Fruit fly (Drosophila melanogaster) whole organism, embryonic: Measurements from ENCODE around the gene peb.
A peak's percentile ranks its signal among the peaks of the same experiment; 100 is the strongest.

Experiments used
- Abd-B ChIP-seq: fragments of 200-800 bp; sonication (Bioruptor generic); optimal IDR thresholded peaks from 2 replicates; lab custom pipeline; 2018; ENCODE audit warnings: missing biosample characterization, mild to moderate bottlenecking, missing genetic modification characterization, moderate library complexity
- Aef1 ChIP-seq: fragments of 200-800 bp; sonication (Bioruptor generic); IDR thresholded peaks from 3 replicates; pipeline ENCODE4 v1.3.6; 2022; ENCODE audit warnings: missing biosample characterization, missing genetic modification characterization
- Antp ChIP-seq: fragments of 200-800 bp; sonication (Bioruptor generic); optimal IDR thresholded peaks from 3 replicates; lab custom pipeline; 2016; ENCODE audit warnings: missing biosample characterization, missing genetic modification characterization
- Atf-2 ChIP-seq: fragments of 200-800 bp; sonication (Bioruptor generic); optimal IDR thresholded peaks from 2 replicates; lab custom pipeline; 2016; ENCODE audit warnings: missing biosample characterization, missing genetic modification characterization
- Atf6 ChIP-seq: fragments of 200-800 bp; sonication (Bioruptor generic); IDR thresholded peaks from 2 replicates; pipeline ENCODE4 v1.3.6; 2022; ENCODE audit warnings: missing biosample characterization, missing genetic modification characterization
- CG10209 ChIP-seq: fragments of 200-800 bp; sonication (Bioruptor generic); optimal IDR thresholded peaks from 3 replicates; lab custom pipeline; 2017; ENCODE audit warnings: missing biosample characterization, mild to moderate bottlenecking, missing genetic modification characterization, missing genetic modification reagents
- CG10654 ChIP-seq: fragments of 200-800 bp; sonication (Bioruptor generic); optimal IDR thresholded peaks from 2 replicates; lab custom pipeline; 2016; ENCODE audit warnings: missing biosample characterization, missing genetic modification characterization
- CG10959 ChIP-seq: fragments of 200-800 bp; sonication (Bioruptor generic); IDR thresholded peaks from 2 replicates; pipeline ENCODE4 v1.3.6; 2022; ENCODE audit warnings: missing biosample characterization, missing genetic modification characterization
- CG11085 ChIP-seq: fragments of 200-800 bp; sonication (Bioruptor generic); IDR thresholded peaks from 2 replicates; pipeline ENCODE4 v1.3.6; 2022; ENCODE audit warnings: missing biosample characterization, missing genetic modification characterization
- CG11398 ChIP-seq: fragments of 200-800 bp; sonication (Bioruptor generic); optimal IDR thresholded peaks from 2 replicates; lab custom pipeline; 2016; ENCODE audit warnings: missing biosample characterization, missing genetic modification characterization
- CG12071 ChIP-seq: fragments of 200-800 bp; sonication (Bioruptor generic); optimal IDR thresholded peaks from 3 replicates; lab custom pipeline; 2018; ENCODE audit warnings: missing biosample characterization, mild to moderate bottlenecking, missing genetic modification characterization
- CG15601 ChIP-seq: fragments of 200-800 bp; sonication (Bioruptor generic); optimal IDR thresholded peaks from 3 replicates; lab custom pipeline; 2019; ENCODE audit warnings: missing biosample characterization, mild to moderate bottlenecking, missing genetic modification characterization, moderate library complexity
- CG16863 ChIP-seq: fragments of 200-800 bp; sonication (Bioruptor generic); optimal IDR thresholded peaks from 3 replicates; lab custom pipeline; 2016; ENCODE audit warnings: missing biosample characterization, missing genetic modification characterization
- CG2120 ChIP-seq: fragments of 200-800 bp; sonication (Bioruptor generic); optimal IDR thresholded peaks from 3 replicates; lab custom pipeline; 2016; ENCODE audit warnings: missing biosample characterization, missing genetic modification characterization
- CG3726 ChIP-seq: fragments of 200-800 bp; sonication (Bioruptor generic); IDR thresholded peaks from 3 replicates; pipeline ENCODE4, ENCODE4 v1.3.6; 2022; ENCODE audit warnings: missing biosample characterization, missing genetic modification characterization
- CG4820 ChIP-seq: fragments of 200-800 bp; sonication (Bioruptor generic); optimal IDR thresholded peaks from 3 replicates; lab custom pipeline; 2016; ENCODE audit warnings: missing biosample characterization, missing genetic modification characterization
- CG8388 ChIP-seq: fragments of 200-800 bp; sonication (Bioruptor generic); optimal IDR thresholded peaks from 2 replicates; lab custom pipeline; 2019; ENCODE audit warnings: missing biosample characterization, mild to moderate bottlenecking, missing genetic modification characterization, moderate library complexity
- CG9215 ChIP-seq: fragments of 200-800 bp; sonication (Bioruptor generic); IDR thresholded peaks from 2 replicates; pipeline ENCODE4 v1.3.6; 2022; ENCODE audit warnings: missing biosample characterization, missing genetic modification characterization
- CG9932 ChIP-seq: fragments of 200-800 bp; sonication (Bioruptor generic); IDR thresholded peaks from 2 replicates; pipeline ENCODE4 v1.3.6; 2022; ENCODE audit warnings: missing biosample characterization, missing genetic modification characterization
- CHES-1-like ChIP-seq: fragments of 200-800 bp; sonication (Bioruptor generic); optimal IDR thresholded peaks from 2 replicates; lab custom pipeline; 2016; ENCODE audit warnings: missing biosample characterization, missing genetic modification characterization
- Chrac-16 ChIP-seq: fragments of 200-800 bp; sonication (Bioruptor generic); optimal IDR thresholded peaks from 3 replicates; lab custom pipeline; 2016; ENCODE audit warnings: missing biosample characterization, missing genetic modification characterization
- Dfd ChIP-seq, 2 experiments: fragments of >200 bp; optimal IDR thresholded peaks; 2 replicates each; lab custom pipeline; 2017; ENCODE audit warnings: missing biosample characterization in 2 of 2, missing genetic modification characterization in 2 of 2
- ERR ChIP-seq: fragments of 200-800 bp; sonication (Bioruptor generic); optimal IDR thresholded peaks from 2 replicates; lab custom pipeline; 2016; ENCODE audit warnings: missing biosample characterization, missing genetic modification characterization
- HHEX ChIP-seq: fragments of 200-800 bp; sonication (Bioruptor generic); optimal IDR thresholded peaks from 3 replicates; lab custom pipeline; 2017; ENCODE audit warnings: missing biosample characterization, mild to moderate bottlenecking, missing genetic modification characterization, missing genetic modification reagents
- Hr51 ChIP-seq, 2 experiments: fragments of 200-800 bp; sonication (Bioruptor generic); optimal IDR thresholded peaks; 2 replicates in 1 of 2; 3 replicates in 1 of 2; lab custom pipeline; 2016 to 2018; ENCODE audit warnings: missing biosample characterization in 2 of 2, missing genetic modification characterization in 2 of 2, mild to moderate bottlenecking in 1 of 2, moderate library complexity in 1 of 2
- Lhr ChIP-seq: fragments of 200-800 bp; sonication (Bioruptor generic); optimal IDR thresholded peaks from 3 replicates; lab custom pipeline; 2017; ENCODE audit warnings: mild to moderate bottlenecking, missing biosample characterization, missing genetic modification reagents, missing genetic modification characterization
- Max ChIP-seq: fragments of 200-800 bp; sonication (Bioruptor generic); optimal IDR thresholded peaks from 2 replicates; lab custom pipeline; 2016; ENCODE audit warnings: missing biosample characterization, mild to moderate bottlenecking, missing genetic modification characterization
- Ravus ChIP-seq: fragments of 200-800 bp; sonication (Bioruptor generic); IDR thresholded peaks from 2 replicates; pipeline ENCODE4 v1.3.6; 2022; ENCODE audit warnings: missing biosample characterization, missing genetic modification characterization
- Xrp1 ChIP-seq: fragments of 200-800 bp; sonication (Bioruptor generic); IDR thresholded peaks from 2 replicates; pipeline ENCODE4 v1.3.6; 2022; ENCODE audit warnings: missing biosample characterization, missing genetic modification characterization
- YL-1 ChIP-seq: fragments of 200-800 bp; sonication (Bioruptor generic); optimal IDR thresholded peaks from 3 replicates; lab custom pipeline; 2017; ENCODE audit warnings: missing biosample characterization, mild to moderate bottlenecking, missing genetic modification characterization
- az2 ChIP-seq: fragments of 200-800 bp; sonication (Bioruptor generic); optimal IDR thresholded peaks from 3 replicates; lab custom pipeline; 2016; ENCODE audit warnings: missing biosample characterization, missing genetic modification characterization
- cato ChIP-seq: fragments of 200-800 bp; sonication (Bioruptor generic); optimal IDR thresholded peaks from 2 replicates; lab custom pipeline; 2016; ENCODE audit warnings: missing biosample characterization, missing genetic modification characterization, borderline replicate concordance
- dysf ChIP-seq: fragments of 200-800 bp; sonication (Bioruptor generic); IDR thresholded peaks from 3 replicates; pipeline ENCODE4 v1.3.6; 2022; ENCODE audit warnings: missing biosample characterization, missing genetic modification characterization
- gsb-n ChIP-seq: fragments of 200-800 bp; sonication (Bioruptor generic); optimal IDR thresholded peaks from 3 replicates; lab custom pipeline; 2018; ENCODE audit warnings: missing biosample characterization, mild to moderate bottlenecking, missing genetic modification characterization
- mld ChIP-seq: fragments of 200-800 bp; sonication (Bioruptor generic); IDR thresholded peaks from 3 replicates; pipeline ENCODE4 v1.3.6; 2022; ENCODE audit warnings: missing biosample characterization, missing genetic modification characterization; ENCODE audit not compliant: partially characterized antibody
- nom ChIP-seq: fragments of 200-800 bp; sonication (Bioruptor generic); optimal IDR thresholded peaks from 2 replicates; lab custom pipeline; 2017; ENCODE audit warnings: missing biosample characterization, missing genetic modification characterization, mild to moderate bottlenecking, moderate library complexity, missing genetic modification reagents
- sc ChIP-seq, 3 experiments: fragments of >200 bp in 2 of 3; fragments of 200-800 bp in 1 of 3; sonication (Bioruptor generic) in 1 of 3; optimal IDR thresholded peaks; 2 replicates in 2 of 3; 3 replicates in 1 of 3; lab custom pipeline; 2017; ENCODE audit warnings: mild to moderate bottlenecking in 1 of 3, missing biosample characterization in 1 of 3, missing genetic modification characterization in 1 of 3, missing genetic modification reagents in 1 of 3
- sqz ChIP-seq: fragments of 200-800 bp; sonication (Bioruptor generic); optimal IDR thresholded peaks from 3 replicates; lab custom pipeline; 2018; ENCODE audit warnings: missing biosample characterization, mild to moderate bottlenecking, missing genetic modification characterization
- tna ChIP-seq: fragments of 200-800 bp; sonication (Bioruptor generic); IDR thresholded peaks from 2 replicates; pipeline ENCODE4 v1.3.6; 2022; ENCODE audit warnings: missing biosample characterization, missing genetic modification characterization; ENCODE audit not compliant: partially characterized antibody
- unc-4 ChIP-seq: fragments of 200-800 bp; sonication (Bioruptor generic); IDR thresholded peaks from 2 replicates; pipeline ENCODE4 v1.3.6; 2022; ENCODE audit warnings: missing biosample characterization, missing genetic modification characterization; ENCODE audit not compliant: partially characterized antibody
- unpg ChIP-seq: fragments of 200-800 bp; sonication (Bioruptor generic); optimal IDR thresholded peaks from 3 replicates; lab custom pipeline; 2018; ENCODE audit warnings: missing biosample characterization, mild to moderate bottlenecking, missing genetic modification characterization, moderate library complexity
- wek ChIP-seq: fragments of 200-800 bp; sonication (Bioruptor generic); optimal IDR thresholded peaks from 3 replicates; lab custom pipeline; 2018; ENCODE audit warnings: missing biosample characterization, mild to moderate bottlenecking, missing genetic modification characterization, moderate library complexity

Gene peb

DNA sequence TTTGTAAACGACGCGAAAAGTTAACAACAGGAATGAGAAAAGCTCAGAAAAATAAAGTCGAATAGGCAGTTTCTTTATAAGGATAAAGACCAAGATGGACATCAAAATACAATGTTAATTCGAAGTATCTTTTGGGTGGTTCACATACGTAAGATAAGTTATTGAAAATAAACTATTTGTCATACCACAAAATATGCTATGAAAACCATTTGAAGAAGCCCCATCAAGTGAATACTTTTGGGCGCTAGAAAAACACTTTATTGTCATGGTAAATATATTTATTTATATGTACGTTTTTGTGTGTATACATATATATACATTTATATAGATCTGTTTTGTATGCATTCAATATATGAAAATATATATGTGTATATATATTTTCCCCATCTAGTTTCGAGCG is 40.5 kb downstream of the peb start:
- TF ChIP-seq Dfd (GFP tag; optimal IDR thresholded peaks at IDR 0.05; lab: Kevin White, UChicago), result no peak
- no peak for TF ChIP-seq YL-1 (GFP tag; lab: Kevin White, UChicago)
- TF ChIP-seq az2, result no peak
- no peak for TF ChIP-seq Hr51 (GFP tag; optimal IDR thresholded peaks at IDR 0.05; lab: Kevin White, UChicago)
- TF ChIP-seq Xrp1, result no peak
- no peak for TF ChIP-seq wek
- TF ChIP-seq unc-4 (GFP tag; lab: Robert Waterston, UW), result no peak
- TF ChIP-seq unpg (GFP tag; lab: Kevin White, UChicago), result no peak
- no peak for TF ChIP-seq Atf-2 (GFP tag; lab: Kevin White, UChicago)
- TF ChIP-seq Antp (GFP tag; lab: Kevin White, UChicago), result no peak
- TF ChIP-seq Ravus, result no peak
- no peak for TF ChIP-seq CG10209
- TF ChIP-seq gsb-n (tag; lab: Kevin White, UChicago), result no peak
- no peak for TF ChIP-seq Atf6 (GFP tag; lab: Robert Waterston, UW)

- no peak for TF ChIP-seq CG9932 (GFP tag; lab: Robert Waterston, UW)
- TF ChIP-seq HHEX, result no peak
- no peak for TF ChIP-seq ERR (GFP tag; lab: Kevin White, UChicago)
- no peak for TF ChIP-seq CG4820 (GFP tag; lab: Kevin White, UChicago)
- TF ChIP-seq Chrac-16 (GFP tag; lab: Kevin White, UChicago), result no peak
- no peak for TF ChIP-seq sc (optimal IDR thresholded peaks at IDR 0.05; lab: Kevin White, UChicago)
- TF ChIP-seq sc (GFP tag; optimal IDR thresholded peaks at IDR 0.05; lab: Kevin White, UChicago), result no peak
- no peak for TF ChIP-seq YL-1 (GFP tag; lab: Kevin White, UChicago)
- TF ChIP-seq Max, result no peak
- TF ChIP-seq dysf (GFP tag; lab: Robert Waterston, UW), result no peak
- no peak for TF ChIP-seq CG8388 (GFP tag; lab: Kevin White, UChicago)
- no peak for TF ChIP-seq Lhr (GFP tag; lab: Kevin White, UChicago)
- TF ChIP-seq CG11085 (GFP tag; lab: Robert Waterston, UW), result no peak
- no peak for TF ChIP-seq CG3726
- TF ChIP-seq CG15601 (tag; lab: Kevin White, UChicago), result no peak
- TF ChIP-seq CG10959 (GFP tag; lab: Robert Waterston, UW), result no peak
- TF ChIP-seq CG16863, result no peak
- no peak for TF ChIP-seq CG2120 (GFP tag; lab: Kevin White, UChicago)
- TF ChIP-seq Aef1, result no peak
- TF ChIP-seq CHES-1-like, result no peak
- TF ChIP-seq, all 482 proteins: peak for 0
Measured at dm6 chrX:4660642-4661252, 43.4 kb downstream of the peb start.

DNA sequence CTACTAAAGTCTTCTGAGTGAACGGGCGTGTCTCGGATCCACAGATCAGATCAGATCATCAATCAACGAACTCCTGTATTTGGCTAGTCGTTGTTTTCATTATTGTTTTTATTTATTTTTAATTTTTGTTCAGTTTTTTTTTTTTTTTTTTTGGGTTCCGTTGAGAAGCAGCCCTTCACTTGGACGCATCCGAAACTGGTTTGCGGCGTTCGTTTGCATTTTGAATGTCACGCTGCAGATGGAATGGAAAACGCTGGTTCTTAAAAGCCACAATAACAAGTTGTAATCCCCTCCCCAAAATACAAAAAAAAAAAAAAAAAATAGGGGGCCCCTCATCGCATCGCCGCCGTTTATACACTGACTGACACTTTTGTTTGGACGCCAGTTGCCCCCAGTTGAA is 46.7 kb downstream of the peb start:
- no peak for TF ChIP-seq mld
- no peak for TF ChIP-seq CG12071 (GFP tag; lab: Kevin White, UChicago)
- TF ChIP-seq nom (GFP tag; lab: Kevin White, UChicago), result peak; percentile 69
- TF ChIP-seq sqz (GFP tag; lab: Kevin White, UChicago), result peak; percentile 47
- TF ChIP-seq CHES-1-like, result no peak
- TF ChIP-seq Abd-B (GFP tag; lab: Kevin White, UChicago), result no peak
- no peak for TF ChIP-seq CG10654 (GFP tag; lab: Kevin White, UChicago)
- no peak for TF ChIP-seq tna (GFP tag; lab: Robert Waterston, UW)
- TF ChIP-seq cato (GFP tag; lab: Kevin White, UChicago), result no peak
- TF ChIP-seq CG9215 (GFP tag; lab: Robert Waterston, UW), result no peak
- no peak for TF ChIP-seq CG11398
- no peak for TF ChIP-seq az2
